Fruit fly (Drosophila melanogaster): ENCODE data around the gene Cad87A.

Cad87A gene

DNA sequence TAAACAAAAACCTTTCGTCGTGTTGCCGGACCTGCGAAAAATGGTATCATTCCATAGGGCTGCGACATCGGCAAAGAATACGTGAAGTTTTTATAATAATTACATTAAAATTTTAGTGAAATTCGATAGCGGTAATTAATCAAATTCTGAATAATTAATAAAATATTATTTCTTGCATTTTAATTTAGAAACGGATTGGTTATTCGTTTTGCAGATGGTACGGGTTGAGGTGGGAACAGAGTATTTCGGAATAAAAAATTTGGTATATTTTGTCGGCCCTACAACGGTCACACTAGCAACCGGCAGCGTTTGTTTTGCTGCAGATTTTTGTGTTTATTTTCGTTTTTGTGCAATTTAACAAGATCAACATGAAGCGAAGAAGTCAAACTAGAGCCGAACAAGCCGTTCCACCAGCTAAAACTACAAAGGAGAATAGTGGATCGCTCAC lies 66.4 kb downstream of the Cad87A start, which contains the start of the genes CG6962 and CG31368 (continued):
- TF ChIP-seq CG6175 (GFP tag; IDR thresholded peaks at IDR 0.05) (no peak; the same call in 2 of the 3 replicates), CG7556 (GFP tag; optimal IDR thresholded peaks at IDR 0.05) (peak; percentile 72), CG11085 (GFP tag; IDR thresholded peaks at IDR 0.05) (peak; percentile 69), odd (GFP tag; optimal IDR thresholded peaks at IDR 0.05) (peak; percentile 38), Optix (GFP tag; IDR thresholded peaks at IDR 0.05) (peak; percentile 43; the same call in 1 of the 3 replicates), CG16813 (GFP tag; IDR thresholded peaks at IDR 0.05; ENCODE audit: partially characterized antibody) (no peak; the same call in 2 of the 3 replicates), sqz (GFP tag; optimal IDR thresholded peaks at IDR 0.05) (no peak), CG17568 (GFP tag; optimal IDR thresholded peaks at IDR 0.05) (no peak), CG10267 (tag; optimal IDR thresholded peaks at IDR 0.05) (peak; percentile 84), HLH3B (GFP tag; IDR thresholded peaks at IDR 0.05) (peak; percentile 82), Ets65A (GFP tag) (peak; percentile 94), Eip74EF (GFP tag; optimal IDR thresholded peaks at IDR 0.05) (peak in 1 of 2 experiments; percentile 57), CG14441 (GFP tag; IDR thresholded peaks at IDR 0.05) (peak; percentile 85), her (GFP tag; optimal IDR thresholded peaks at IDR 0.05) (no peak), Abd-B (GFP tag; optimal IDR thresholded peaks at IDR 0.05) (peak; percentile 90), CG7963 (GFP tag; IDR thresholded peaks at IDR 0.05; ENCODE audit: partially characterized antibody) (no peak), TFAM (GFP tag; optimal IDR thresholded peaks at IDR 0.05) (no peak), dm (GFP tag; optimal IDR thresholded peaks at IDR 0.05) (peak; percentile 27), CG11560 (tag; IDR thresholded peaks at IDR 0.05) (peak; percentile 66; the same call in 2 of the 3 replicates), Nf-YA (GFP tag; IDR thresholded peaks at IDR 0.05) (0 out of 2 replicates have a peak, but pooled peaks have one; percentile 31), CG33213 (GFP tag; optimal IDR thresholded peaks at IDR 0.05) (peak; percentile 59), Dfd (GFP tag; optimal IDR thresholded peaks at IDR 0.05) (peak in 1 of 2 experiments; percentile 12), bigmax (GFP tag; optimal IDR thresholded peaks at IDR 0.05) (no peak), vfl (GFP tag; optimal IDR thresholded peaks at IDR 0.05) (peak; percentile 84), CG12071 (GFP tag; optimal IDR thresholded peaks at IDR 0.05) (no peak), Sry-β (GFP tag; optimal IDR thresholded peaks at IDR 0.05) (no peak), CG13775 (GFP tag; optimal IDR thresholded peaks at IDR 0.05) (peak; percentile 86), hth (optimal IDR thresholded peaks at IDR 0.05) (no peak), Fer1 (GFP tag; optimal IDR thresholded peaks at IDR 0.05) (peak; percentile 70), Pdp1 (GFP tag; optimal IDR thresholded peaks at IDR 0.05) (peak; percentile 70 to 77), CG2875 (GFP tag; optimal IDR thresholded peaks at IDR 0.05) (peak; percentile 31), stwl (tag; optimal IDR thresholded peaks at IDR 0.05) (peak; percentile 78), CG31365 (tag; optimal IDR thresholded peaks at IDR 0.05) (no peak), crol (GFP tag; IDR thresholded peaks at IDR 0.05) (no peak), Stat92E (GFP tag; optimal IDR thresholded peaks at IDR 0.05) (peak in 1 of 3 experiments; percentile 4), hbn (GFP tag; IDR thresholded peaks at IDR 0.05; ENCODE audit: partially characterized antibody) (no peak), CG8359 (GFP tag; optimal IDR thresholded peaks at IDR 0.05; ENCODE audit: borderline replicate concordance) (no peak), nom (GFP tag; optimal IDR thresholded peaks at IDR 0.05) (peak; percentile 28), psq (GFP tag; optimal IDR thresholded peaks at IDR 0.05) (peak; percentile 68), trem (tag; optimal IDR thresholded peaks at IDR 0.05) (peak; percentile 95), chinmo (GFP tag; IDR thresholded peaks at IDR 0.05; ENCODE audit: partially characterized antibody) (no peak), stc (GFP tag; IDR thresholded peaks at IDR 0.05) (peak; percentile 67), CG31388 (GFP tag; optimal IDR thresholded peaks at IDR 0.05) (peak; percentile 35), Xbp1 (GFP tag; optimal IDR thresholded peaks at IDR 0.05) (peak; percentile 92), tgo (GFP tag; IDR thresholded peaks at IDR 0.05) (peak; percentile 78), CG4282 (GFP tag; optimal IDR thresholded peaks at IDR 0.05) (no peak), CG10209 (GFP tag; optimal IDR thresholded peaks at IDR 0.05) (peak; percentile 80), cg (GFP tag; optimal IDR thresholded peaks at IDR 0.05) (no peak), Poxn (GFP tag; IDR thresholded peaks at IDR 0.05) (peak; percentile 60; the same call in 1 of the 2 replicates)

All from whole organism, embryonic.